Worm (Caenorhabditis elegans) whole organism, L1 larva: ENCODE measurements around the gene F55G11.4.

Experiments used
- ama-1 ChIP-seq: fragments of 150-350 bp; optimal IDR thresholded peaks from 2 replicates; lab custom pipeline; 2014
- blmp-1 ChIP-seq: fragments of 150-350 bp; optimal IDR thresholded peaks from 2 replicates; lab custom pipeline; 2014; ENCODE audit warnings: missing biosample characterization, missing genetic modification characterization
- ceh-63 ChIP-seq: fragments of 200-800 bp; sonication (Bioruptor generic); optimal IDR thresholded peaks from 2 replicates; lab custom pipeline; 2018; ENCODE audit warnings: mild to moderate bottlenecking, missing genetic modification characterization, missing compliant biosample characterization
- ceh-8 ChIP-seq: fragments of 200-800 bp; sonication (Bioruptor generic); optimal IDR thresholded peaks from 2 replicates; lab custom pipeline; 2018; ENCODE audit warnings: mild to moderate bottlenecking, missing genetic modification characterization, moderate library complexity, missing compliant biosample characterization
- ceh-82 ChIP-seq, 3 experiments: fragments of 150-350 bp in 1 of 3; sonication (generic microtip) in 2 of 3; optimal IDR thresholded peaks; 2 replicates each; lab custom pipeline; 2014 to 2017; ENCODE audit warnings: missing biosample characterization in 3 of 3, missing genetic modification characterization in 3 of 3
- ceh-90 ChIP-seq: sonication (generic microtip); optimal IDR thresholded peaks from 2 replicates; lab custom pipeline; 2016; ENCODE audit warnings: missing genetic modification characterization, missing compliant biosample characterization
- dsc-1 ChIP-seq: sonication (generic microtip); optimal IDR thresholded peaks from 2 replicates; lab custom pipeline; 2016; ENCODE audit warnings: mild to moderate bottlenecking, missing genetic modification characterization, missing compliant biosample characterization
- efl-1 ChIP-seq, 4 experiments: fragments of 150-350 bp; optimal IDR thresholded peaks in 3 of 4; peaks in 1 of 4; 1 replicate in 1 of 4; 2 replicates in 3 of 4; lab custom pipeline; 2014; ENCODE audit warnings: missing biosample characterization in 2 of 4, missing genetic modification characterization in 2 of 4, missing genetic modification reagents in 2 of 4
- egl-13 ChIP-seq: sonication (generic microtip); optimal IDR thresholded peaks from 2 replicates; lab custom pipeline; 2016; ENCODE audit warnings: missing genotype, missing genetic modification reagents, missing genetic modification characterization, missing compliant biosample characterization
- egl-27 ChIP-seq, 2 experiments: fragments of 150-350 bp in 1 of 2; sonication (generic microtip); optimal IDR thresholded peaks; 3 replicates each; lab custom pipeline; 2017 to 2018; ENCODE audit warnings: missing biosample characterization in 2 of 2, missing genetic modification characterization in 2 of 2, missing genetic modification reagents in 2 of 2
- elt-2 ChIP-seq: sonication (generic microtip); optimal IDR thresholded peaks from 2 replicates; lab custom pipeline; 2016; ENCODE audit warnings: missing genetic modification characterization, mild to moderate bottlenecking, inconsistent platforms, missing compliant biosample characterization, missing genetic modification reagents
- elt-3 ChIP-seq, 6 experiments: fragments of 150-350 bp in 1 of 6; sonication (generic microtip); optimal IDR thresholded peaks; 2 replicates each; lab custom pipeline; 2017 to 2018; ENCODE audit warnings: missing biosample characterization in 6 of 6, missing genetic modification characterization in 6 of 6, inconsistent platforms in 1 of 6
- ets-5 ChIP-seq: fragments of 200-800 bp; sonication (Bioruptor generic); IDR thresholded peaks from 2 replicates; pipeline ENCODE4 v1.3.6; 2022; ENCODE audit warnings: missing genetic modification characterization, missing compliant biosample characterization
- fkh-4 ChIP-seq: sonication (generic microtip); optimal IDR thresholded peaks from 2 replicates; lab custom pipeline; 2016; ENCODE audit warnings: missing compliant biosample characterization, missing genetic modification characterization, borderline replicate concordance
- fkh-8 ChIP-seq: sonication (generic microtip); optimal IDR thresholded peaks from 2 replicates; lab custom pipeline; 2016; ENCODE audit warnings: mild to moderate bottlenecking, missing genetic modification characterization, missing compliant biosample characterization
- fos-1 ChIP-seq: fragments of 150-350 bp; optimal IDR thresholded peaks from 2 replicates; lab custom pipeline; 2014; ENCODE audit warnings: missing biosample characterization, missing genetic modification characterization
- irx-1 ChIP-seq: sonication (generic microtip); optimal IDR thresholded peaks from 2 replicates; lab custom pipeline; 2016; ENCODE audit warnings: missing genetic modification characterization, missing compliant biosample characterization
- lin-13 ChIP-seq: fragments of 150-350 bp; optimal IDR thresholded peaks from 2 replicates; lab custom pipeline; 2014; ENCODE audit warnings: missing biosample characterization, missing genetic modification reagents, missing genetic modification characterization
- lin-14 ChIP-seq: fragments of 200-800 bp; sonication (Bioruptor generic); optimal IDR thresholded peaks from 2 replicates; lab custom pipeline; 2018; ENCODE audit warnings: mild to moderate bottlenecking, missing genetic modification characterization, moderate library complexity, missing compliant biosample characterization
- lin-15B ChIP-seq: fragments of 150-350 bp; sonication (generic microtip); optimal IDR thresholded peaks from 3 replicates; lab custom pipeline; 2014; ENCODE audit warnings: missing biosample characterization, missing genetic modification characterization
- lin-35 ChIP-seq, 2 experiments: fragments of 150-350 bp; optimal IDR thresholded peaks; 2 replicates each; lab custom pipeline; 2014; ENCODE audit warnings: missing biosample characterization in 2 of 2, missing genetic modification characterization in 2 of 2, missing genetic modification reagents in 2 of 2
- lsy-2 ChIP-seq, 2 experiments: fragments of 150-350 bp; optimal IDR thresholded peaks; 2 replicates each; lab custom pipeline; 2014; ENCODE audit warnings: missing biosample characterization in 2 of 2, missing genetic modification characterization in 2 of 2
- mab-9 ChIP-seq: fragments of 200-800 bp; sonication (Bioruptor generic); IDR thresholded peaks from 2 replicates; pipeline ENCODE4 v1.3.6; 2022; ENCODE audit warnings: missing genetic modification reagents, missing genetic modification characterization, missing compliant biosample characterization
- mdl-1 ChIP-seq, 2 experiments: fragments of 150-350 bp; optimal IDR thresholded peaks; 2 replicates each; lab custom pipeline; 2014 to 2017; ENCODE audit warnings: missing biosample characterization in 2 of 2, missing genetic modification characterization in 2 of 2, inconsistent platforms in 1 of 2
- mef-2 ChIP-seq: fragments of 150-350 bp; optimal IDR thresholded peaks from 2 replicates; lab custom pipeline; 2014; ENCODE audit warnings: missing biosample characterization, missing genetic modification characterization
- mep-1 ChIP-seq: fragments of 150-350 bp; optimal IDR thresholded peaks from 2 replicates; lab custom pipeline; 2014; ENCODE audit warnings: missing biosample characterization, missing genetic modification characterization
- nhr-11 ChIP-seq: fragments of 150-350 bp; optimal IDR thresholded peaks from 2 replicates; lab custom pipeline; 2014; ENCODE audit warnings: missing biosample characterization, missing genetic modification characterization
- nhr-20 ChIP-seq: sonication (generic microtip); optimal IDR thresholded peaks from 2 replicates; lab custom pipeline; 2016; ENCODE audit warnings: mild to moderate bottlenecking, missing genetic modification characterization, missing compliant biosample characterization
- nhr-71 ChIP-seq: sonication (generic microtip); optimal IDR thresholded peaks from 2 replicates; lab custom pipeline; 2016; ENCODE audit warnings: mild to moderate bottlenecking, missing genetic modification characterization, moderate library complexity, missing compliant biosample characterization
- nhr-84 ChIP-seq: sonication (generic microtip); optimal IDR thresholded peaks from 2 replicates; lab custom pipeline; 2017; ENCODE audit warnings: missing biosample characterization, missing genetic modification characterization
- nhr-85 ChIP-seq: sonication (generic microtip); peaks from one replicate; lab custom pipeline; 2016; ENCODE audit warnings: missing genetic modification characterization, inconsistent platforms, missing compliant biosample characterization
- pqm-1 ChIP-seq: sonication (generic microtip); optimal IDR thresholded peaks from 3 replicates; lab custom pipeline; 2017; ENCODE audit warnings: missing biosample characterization, missing genetic modification characterization
- rnt-1 ChIP-seq: sonication (generic microtip); optimal IDR thresholded peaks from 2 replicates; lab custom pipeline; 2016; ENCODE audit warnings: mild to moderate bottlenecking, missing genetic modification characterization, moderate library complexity, missing compliant biosample characterization
- skn-1 ChIP-seq: fragments of 150-350 bp; optimal IDR thresholded peaks from 2 replicates; lab custom pipeline; 2014; ENCODE audit warnings: missing biosample characterization, missing genetic modification characterization
- snu-23 ChIP-seq: sonication (generic microtip); optimal IDR thresholded peaks from 2 replicates; lab custom pipeline; 2016; ENCODE audit warnings: missing genetic modification characterization, missing compliant biosample characterization
- sox-4 ChIP-seq: sonication (generic microtip); optimal IDR thresholded peaks from 2 replicates; lab custom pipeline; 2016; ENCODE audit warnings: missing genetic modification characterization, missing compliant biosample characterization
- swsn-7 ChIP-seq: sonication (generic microtip); optimal IDR thresholded peaks from 2 replicates; lab custom pipeline; 2016; ENCODE audit warnings: missing genetic modification characterization, missing compliant biosample characterization
- unc-130 ChIP-seq: fragments of 150-350 bp; optimal IDR thresholded peaks from 2 replicates; lab custom pipeline; 2017; ENCODE audit warnings: missing biosample characterization, missing genetic modification characterization, inconsistent platforms
- unc-30 ChIP-seq: sonication (generic microtip); optimal IDR thresholded peaks from 2 replicates; lab custom pipeline; 2017; ENCODE audit warnings: missing biosample characterization, missing genetic modification characterization
- unc-62 ChIP-seq: fragments of 150-350 bp; optimal IDR thresholded peaks from 2 replicates; lab custom pipeline; 2014; ENCODE audit warnings: missing biosample characterization, missing genetic modification reagents, missing genetic modification characterization
- unc-86 ChIP-seq: sonication (generic microtip); optimal IDR thresholded peaks from 2 replicates; lab custom pipeline; 2016; ENCODE audit warnings: missing genetic modification characterization, missing compliant biosample characterization
- unc-98 ChIP-seq: fragments of 200-800 bp; sonication (Bioruptor generic); IDR thresholded peaks from 2 replicates; pipeline ENCODE4 v1.3.6; 2022; ENCODE audit warnings: missing genetic modification characterization, missing compliant biosample characterization
- vab-15 ChIP-seq: sonication (generic microtip); optimal IDR thresholded peaks from 2 replicates; lab custom pipeline; 2017; ENCODE audit warnings: missing genotype, mild to moderate bottlenecking, missing genetic modification characterization, missing compliant biosample characterization
- xbp-1 ChIP-seq: sonication (generic microtip); optimal IDR thresholded peaks from 2 replicates; lab custom pipeline; 2016; ENCODE audit warnings: missing genetic modification characterization, missing compliant biosample characterization
- zag-1 ChIP-seq: fragments of 150-350 bp; optimal IDR thresholded peaks from 2 replicates; lab custom pipeline; 2014; ENCODE audit warnings: missing biosample characterization, missing genetic modification characterization

Gene F55G11.4

DNA sequence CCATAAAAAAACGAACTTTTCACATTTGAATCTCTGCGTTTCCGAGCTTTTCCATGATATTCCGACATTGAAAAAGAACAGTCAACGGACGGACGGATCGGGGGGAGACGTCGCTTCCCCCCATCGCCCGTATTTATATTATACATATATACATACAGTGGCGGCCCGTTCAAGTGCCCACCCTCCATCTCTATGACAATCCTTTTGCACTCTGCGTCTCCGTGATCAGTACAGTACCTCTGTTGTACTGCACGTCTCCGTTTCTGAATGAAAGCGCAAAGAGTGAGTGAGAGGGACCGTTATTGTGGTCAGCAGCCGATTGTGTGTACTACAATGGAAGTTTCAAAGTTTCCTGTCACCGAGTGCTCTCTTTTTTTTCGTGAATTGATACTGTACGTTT, 25.7 kb downstream of the F55G11.4 start:
- TF ChIP-seq ama-1 (no peak), blmp-1 (peak; percentile 60), unc-98 (GFP tag; lab: Robert Waterston, UW) (no peak), swsn-7 (tag; lab: Kevin White, UChicago) (no peak)
- TF ChIP-seq, all 84 proteins: peak for 1

DNA sequence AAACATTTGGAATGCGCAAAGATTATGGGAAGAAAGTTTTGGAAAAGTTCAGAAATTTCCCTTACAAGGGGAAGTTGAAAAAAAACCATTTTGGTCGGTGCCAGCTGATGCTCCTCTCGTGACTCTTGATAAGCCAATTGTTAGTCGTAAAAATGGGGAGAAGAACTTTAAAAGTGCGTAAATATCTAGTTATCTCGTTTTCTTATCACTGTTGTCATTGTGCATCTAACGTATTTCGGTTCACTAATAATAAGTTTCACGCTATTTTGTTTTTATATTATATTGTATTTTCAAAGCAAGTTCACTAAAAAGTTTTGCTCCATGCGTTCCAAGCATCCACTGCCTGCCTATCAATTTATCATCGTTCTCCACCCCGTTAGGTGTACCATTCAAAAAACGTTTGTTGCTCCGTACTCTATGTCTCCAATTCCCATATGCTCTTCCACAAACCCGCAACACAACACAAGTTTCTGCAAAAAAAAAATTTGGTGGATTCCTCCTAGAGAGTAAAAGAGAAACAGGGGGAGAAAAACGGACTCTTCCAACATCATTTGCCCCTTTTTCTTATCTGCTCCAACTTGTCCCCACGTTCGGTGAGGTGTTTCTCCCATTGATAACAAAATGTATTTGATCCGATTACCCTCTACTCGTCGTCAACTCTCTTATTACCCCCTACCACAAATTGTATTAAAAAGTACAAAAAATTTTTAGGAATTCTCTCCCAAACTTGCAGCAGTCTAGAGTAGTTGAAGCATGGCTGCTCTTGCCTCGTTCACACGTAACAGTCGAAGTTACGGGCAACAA, 35.2 kb downstream of the F55G11.4 start, which contains the start of gene mbk-2:
Gene mbk-2 (plus strand): TSS at position 754 of the 804 bp plus-strand sequence.
- TF ChIP-seq skn-1 (no peak), xbp-1 (no peak), lin-14 (GFP tag; lab: Kevin White, UChicago) (peak; percentile 13), efl-1 (optimal IDR thresholded peaks at IDR 0.05; lab: Kevin White, UChicago) (no peak), efl-1 (GFP tag; optimal IDR thresholded peaks at IDR 0.05 in 1 of 2; lab: Kevin White, UChicago) (peak in 1 of 2 experiments; percentile 86), ceh-8 (no peak), elt-2 (peak; percentile 89), unc-98 (GFP tag; lab: Robert Waterston, UW) (no peak), mab-9 (GFP tag; lab: Robert Waterston, UW) (no peak)
- TF ChIP-seq, all 84 proteins: peak for 3

DNA sequence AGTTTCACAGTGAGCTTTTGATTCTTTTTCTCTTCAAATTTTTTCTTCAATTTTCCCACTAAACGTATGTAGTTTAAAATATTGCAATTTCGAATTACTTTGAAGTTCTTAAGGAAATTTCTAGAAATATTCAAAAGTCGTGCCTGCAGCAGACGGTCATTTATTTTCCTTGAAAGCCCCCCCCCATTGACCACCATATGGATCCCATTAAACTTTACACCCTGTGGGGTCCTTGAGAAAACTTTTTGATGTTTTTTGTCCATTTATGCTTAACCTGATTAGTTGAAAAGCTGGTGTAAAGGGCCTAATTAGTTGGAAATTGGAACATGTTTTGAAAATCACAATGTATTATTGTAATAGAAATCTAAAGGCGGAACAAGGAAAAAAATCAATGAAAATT, 36.1 kb downstream of the F55G11.4 start:
- TF ChIP-seq ceh-82 (tag; optimal IDR thresholded peaks at IDR 0.05; lab: Kevin White, UChicago) (no peak), nhr-85 (tag; lab: Kevin White, UChicago) (peak; percentile 22), fkh-4 (tag; lab: Kevin White, UChicago) (peak; percentile 65), dsc-1 (tag; lab: Kevin White, UChicago) (peak; percentile 81)

DNA sequence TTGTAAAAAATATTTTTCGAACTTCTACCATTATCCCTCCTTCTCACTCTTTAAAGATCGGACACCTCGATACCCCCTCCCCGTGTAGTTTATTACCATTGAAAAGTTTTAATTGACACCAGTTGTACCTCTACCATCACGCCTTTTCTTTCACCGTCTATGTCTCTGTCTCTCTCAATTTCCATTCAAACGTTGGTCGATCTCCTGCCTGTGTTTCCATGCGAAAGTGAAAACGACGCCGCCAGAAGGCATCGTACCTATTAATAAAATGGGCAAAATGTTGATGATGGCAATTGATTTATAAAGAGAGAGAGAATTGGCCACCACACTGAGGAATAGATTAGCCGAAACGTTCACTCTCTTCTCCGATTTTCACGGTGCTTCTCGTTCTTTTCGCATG, 39.8 kb downstream of the F55G11.4 start:
- TF ChIP-seq vab-15 (tag; lab: Kevin White, UChicago) (no peak), snu-23 (GFP tag; lab: Kevin White, UChicago) (peak; percentile 36), unc-62 (GFP tag; lab: Kevin White, UChicago) (no peak), skn-1 (no peak), nhr-71 (peak; percentile 5), mdl-1 (tag; optimal IDR thresholded peaks at IDR 0.05; lab: Kevin White, UChicago) (peak in 1 of 2 experiments; percentile 17), lsy-2 (tag; optimal IDR thresholded peaks at IDR 0.05; lab: Kevin White, UChicago) (peak in 1 of 2 experiments; percentile 10), fkh-8 (tag; lab: Kevin White, UChicago) (no peak), rnt-1 (tag; lab: Kevin White, UChicago) (peak; percentile 17), lin-35 (GFP tag; optimal IDR thresholded peaks at IDR 0.05; lab: Kevin White, UChicago) (peak in 1 of 2 experiments; percentile 14), egl-27 (tag; optimal IDR thresholded peaks at IDR 0.05; lab: Kevin White, UChicago) (no peak), nhr-11 (tag; lab: Kevin White, UChicago) (no peak), sox-4 (tag; lab: Kevin White, UChicago) (no peak), nhr-20 (tag; lab: Kevin White, UChicago) (peak; percentile 17), elt-3 (tag; optimal IDR thresholded peaks at IDR 0.05; lab: Kevin White, UChicago) (peak in 1 of 6 experiments; percentile 65), mep-1 (peak; percentile 22), irx-1 (tag; lab: Kevin White, UChicago) (no peak), xbp-1 (no peak), nhr-84 (tag; lab: Kevin White, UChicago) (no peak), lin-15B (tag; lab: Kevin White, UChicago) (no peak), egl-13 (tag; lab: Kevin White, UChicago) (no peak), unc-130 (tag; lab: Kevin White, UChicago) (no peak), ceh-90 (tag; lab: Kevin White, UChicago) (no peak), unc-86 (tag; lab: Kevin White, UChicago) (no peak), mef-2 (tag; lab: Kevin White, UChicago) (no peak), pqm-1 (tag; lab: Kevin White, UChicago) (no peak), fos-1 (tag; lab: Kevin White, UChicago) (no peak), ama-1 (no peak), efl-1 (optimal IDR thresholded peaks at IDR 0.05; lab: Kevin White, UChicago) (no peak), efl-1 (GFP tag; optimal IDR thresholded peaks at IDR 0.05 in 1 of 2; lab: Kevin White, UChicago) (peak in 1 of 2 experiments; percentile 35), unc-98 (GFP tag; lab: Robert Waterston, UW) (no peak), lin-13 (GFP tag; lab: Kevin White, UChicago) (no peak), ceh-63 (GFP tag; lab: Kevin White, UChicago) (no peak), blmp-1 (peak; percentile 99), lin-14 (GFP tag; lab: Kevin White, UChicago) (peak; percentile 67), unc-30 (no peak), ets-5 (GFP tag; lab: Robert Waterston, UW) (no peak), zag-1 (tag; lab: Kevin White, UChicago) (no peak)
